Worm (Caenorhabditis elegans) whole organism, L2 larva: ENCODE measurements around the gene msp-55.
A peak's percentile ranks its signal among the peaks of the same experiment; 100 is the strongest.

ENCODE experiments used
- C34F6.9 ChIP-seq: fragments of 150-350 bp; optimal IDR thresholded peaks from 2 replicates; lab custom pipeline; 2014; ENCODE audit warnings: missing biosample characterization, missing genetic modification characterization
- F13H6.1 ChIP-seq: sonication (generic microtip); optimal IDR thresholded peaks from 2 replicates; lab custom pipeline; 2016; ENCODE audit warnings: missing genetic modification characterization, missing compliant biosample characterization
- Y55F3AM.14 ChIP-seq: fragments of 200-800 bp; sonication (Bioruptor generic); optimal IDR thresholded peaks from 2 replicates; lab custom pipeline; 2018; ENCODE audit warnings: mild to moderate bottlenecking, missing genetic modification characterization, missing compliant biosample characterization
- alr-1 ChIP-seq: fragments of 150-350 bp; optimal IDR thresholded peaks from 2 replicates; lab custom pipeline; 2014; ENCODE audit warnings: missing biosample characterization, missing genetic modification characterization
- ama-1 ChIP-seq: fragments of 150-350 bp; optimal IDR thresholded peaks from 2 replicates; lab custom pipeline; 2018; ENCODE audit warnings: inconsistent platforms
- ceh-16 ChIP-seq: fragments of 150-350 bp; optimal IDR thresholded peaks from 2 replicates; lab custom pipeline; 2014; ENCODE audit warnings: missing biosample characterization, missing genetic modification characterization
- dmd-4 ChIP-seq: sonication (generic microtip); optimal IDR thresholded peaks from 2 replicates; lab custom pipeline; 2017; ENCODE audit warnings: missing biosample characterization, missing genetic modification characterization
- egl-27 ChIP-seq: sonication (generic microtip); optimal IDR thresholded peaks from 3 replicates; lab custom pipeline; 2017; ENCODE audit warnings: missing biosample characterization, missing genetic modification reagents, missing genetic modification characterization
- elt-3 ChIP-seq: sonication (generic microtip); optimal IDR thresholded peaks from 2 replicates; lab custom pipeline; 2017; ENCODE audit warnings: missing biosample characterization, missing genetic modification characterization
- fos-1 ChIP-seq: fragments of 150-350 bp; optimal IDR thresholded peaks from 2 replicates; lab custom pipeline; 2014; ENCODE audit warnings: missing biosample characterization, missing genetic modification characterization
- gmeb-1 ChIP-seq: fragments of 150-350 bp; optimal IDR thresholded peaks from 2 replicates; lab custom pipeline; 2014; ENCODE audit warnings: missing biosample characterization, missing genetic modification characterization
- lin-11 ChIP-seq: fragments of 150-350 bp; sonication (generic microtip); optimal IDR thresholded peaks from 2 replicates; lab custom pipeline; 2014; ENCODE audit warnings: missing biosample characterization, missing genetic modification characterization, inconsistent platforms, mixed read lengths
- lin-39 ChIP-seq: fragments of 150-350 bp; optimal IDR thresholded peaks from 2 replicates; lab custom pipeline; 2014; ENCODE audit warnings: missing biosample characterization, missing genetic modification reagents, missing genetic modification characterization
- lsy-2 ChIP-seq, 2 experiments: fragments of 150-350 bp in 1 of 2; sonication (generic microtip) in 1 of 2; optimal IDR thresholded peaks; 2 replicates each; lab custom pipeline; 2014 to 2017; ENCODE audit warnings: missing biosample characterization in 2 of 2, missing genetic modification characterization in 2 of 2
- mab-5 ChIP-seq: fragments of 150-350 bp; optimal IDR thresholded peaks from 2 replicates; lab custom pipeline; 2014; ENCODE audit warnings: missing biosample characterization, missing genetic modification characterization
- mdl-1 ChIP-seq, 2 experiments: fragments of 150-350 bp in 1 of 2; sonication (generic microtip) in 1 of 2; optimal IDR thresholded peaks; 2 replicates each; lab custom pipeline; 2017; ENCODE audit warnings: missing biosample characterization in 2 of 2, missing genetic modification characterization in 2 of 2
- nhr-10 ChIP-seq: sonication (generic microtip); optimal IDR thresholded peaks from 2 replicates; lab custom pipeline; 2017; ENCODE audit warnings: missing biosample characterization, missing genetic modification characterization
- nhr-12 ChIP-seq: fragments of 150-350 bp; optimal IDR thresholded peaks from 2 replicates; lab custom pipeline; 2014; ENCODE audit warnings: missing biosample characterization, missing genetic modification characterization
- nhr-21 ChIP-seq: fragments of 150-350 bp; optimal IDR thresholded peaks from 2 replicates; lab custom pipeline; 2014; ENCODE audit warnings: missing biosample characterization, missing genetic modification characterization
- nhr-23 ChIP-seq: fragments of 150-350 bp; optimal IDR thresholded peaks from 2 replicates; lab custom pipeline; 2014; ENCODE audit warnings: missing biosample characterization, missing genetic modification reagents, missing genetic modification characterization
- nhr-237 ChIP-seq: fragments of 150-350 bp; optimal IDR thresholded peaks from 2 replicates; lab custom pipeline; 2014; ENCODE audit warnings: missing biosample characterization, missing genetic modification characterization
- nhr-6 ChIP-seq: fragments of 150-350 bp; optimal IDR thresholded peaks from 2 replicates; lab custom pipeline; 2014; ENCODE audit warnings: missing biosample characterization, missing genetic modification characterization
- nhr-77 ChIP-seq: fragments of 150-350 bp; optimal IDR thresholded peaks from 2 replicates; lab custom pipeline; 2014; ENCODE audit warnings: missing biosample characterization, missing genetic modification characterization
- peb-1 ChIP-seq: fragments of 150-350 bp; optimal IDR thresholded peaks from 2 replicates; lab custom pipeline; 2014; ENCODE audit warnings: missing biosample characterization, missing genetic modification characterization
- skn-1 ChIP-seq: sonication (generic microtip); optimal IDR thresholded peaks from 2 replicates; lab custom pipeline; 2017; ENCODE audit warnings: missing biosample characterization, missing genetic modification characterization
- sma-3 ChIP-seq: sonication (generic microtip); optimal IDR thresholded peaks from 2 replicates; lab custom pipeline; 2016; ENCODE audit warnings: missing genetic modification reagents, missing genetic modification characterization, missing compliant biosample characterization
- sma-9 ChIP-seq, 2 experiments: fragments of 150-350 bp in 1 of 2; sonication (generic microtip) in 1 of 2; optimal IDR thresholded peaks; 2 replicates each; lab custom pipeline; 2014 to 2016; ENCODE audit warnings: missing genetic modification characterization in 2 of 2, mild to moderate bottlenecking in 1 of 2, missing biosample characterization in 1 of 2, missing compliant biosample characterization in 1 of 2, missing genetic modification reagents in 1 of 2, moderate library complexity in 1 of 2
- snpc-4 ChIP-seq: fragments of 150-350 bp; optimal IDR thresholded peaks from 2 replicates; lab custom pipeline; 2014; ENCODE audit warnings: missing biosample characterization, missing genetic modification characterization
- unc-39 ChIP-seq: fragments of 150-350 bp; optimal IDR thresholded peaks from 2 replicates; lab custom pipeline; 2014; ENCODE audit warnings: missing biosample characterization, missing genetic modification characterization
- unc-55 ChIP-seq: fragments of 150-350 bp; sonication (generic microtip); optimal IDR thresholded peaks from 3 replicates; lab custom pipeline; 2014; ENCODE audit warnings: missing biosample characterization, missing genetic modification reagents, missing genetic modification characterization
- zag-1 ChIP-seq: fragments of 150-350 bp; optimal IDR thresholded peaks from 2 replicates; lab custom pipeline; 2014; ENCODE audit warnings: missing biosample characterization, missing genetic modification characterization
- ztf-1 ChIP-seq: fragments of 200-800 bp; sonication (Bioruptor generic); conservative IDR thresholded peaks from 2 replicates; pipeline ENCODE4 v1.3.6; 2022; ENCODE audit warnings: missing genetic modification characterization, missing compliant biosample characterization
- ztf-11 ChIP-seq: sonication (generic microtip); optimal IDR thresholded peaks from 2 replicates; lab custom pipeline; 2017; ENCODE audit warnings: missing biosample characterization, missing genetic modification characterization
- ztf-4 ChIP-seq: fragments of 150-350 bp; optimal IDR thresholded peaks from 2 replicates; lab custom pipeline; 2014; ENCODE audit warnings: missing biosample characterization, missing genetic modification characterization

The msp-55 gene

ce11 chrIV:5038744-5039143, 17.1 kb downstream of the msp-55 start:
- TF ChIP-seq unc-55 (GFP tag; lab: Kevin White, UChicago) (peak; percentile 36), gmeb-1 (peak; percentile 2), egl-27 (peak; percentile 17), ztf-11 (tag; lab: Kevin White, UChicago) (no peak), lin-11 (tag; lab: Kevin White, UChicago) (no peak), nhr-21 (tag; lab: Kevin White, UChicago) (no peak)

ce11 chrIV:5037489-5037888, 18.3 kb downstream of the msp-55 start, which contains the start of gene C09B9.1:
C09B9.1 (plus strand) TSS chrIV:5037789.
- TF ChIP-seq unc-39 (tag; lab: Kevin White, UChicago), result no peak
- TF ChIP-seq fos-1 (tag; lab: Kevin White, UChicago), result no peak
- TF ChIP-seq peb-1 (tag; lab: Kevin White, UChicago), result no peak
- TF ChIP-seq lin-11 (tag; lab: Kevin White, UChicago), result no peak
- TF ChIP-seq ama-1 (lab: Kevin White, UChicago), result no peak

- TF ChIP-seq elt-3 (no peak), mdl-1 (tag; optimal IDR thresholded peaks at IDR 0.05; lab: Kevin White, UChicago) (no peak), snpc-4 (tag; lab: Kevin White, UChicago) (no peak), skn-1 (no peak), unc-39 (tag; lab: Kevin White, UChicago) (no peak), lin-39 (tag; lab: Kevin White, UChicago) (no peak), dmd-4 (no peak), sma-9 (GFP tag; optimal IDR thresholded peaks at IDR 0.05; lab: Kevin White, UChicago) (no peak), sma-9 (tag; optimal IDR thresholded peaks at IDR 0.05; lab: Kevin White, UChicago) (no peak), ztf-1 (no peak), nhr-12 (tag; lab: Kevin White, UChicago) (no peak)
- TF ChIP-seq, all 48 proteins: peak for 0
These were observed 22.5 kb downstream of the msp-55 start, which contains the start of gene C09B9.4 for ce11 chrIV:5033276-5033675. C09B9.4 (minus strand) TSS chrIV:5033376.

ce11 chrIV:5031346-5031745, 24.5 kb downstream of the msp-55 start:
- TF ChIP-seq peb-1 (tag; lab: Kevin White, UChicago), result no peak
- no peak for TF ChIP-seq lsy-2 (tag; optimal IDR thresholded peaks at IDR 0.05; lab: Kevin White, UChicago)
- no peak for TF ChIP-seq ztf-11 (tag; lab: Kevin White, UChicago)

- no peak for TF ChIP-seq lin-39 (tag; lab: Kevin White, UChicago)
- TF ChIP-seq ztf-11 (tag; lab: Kevin White, UChicago), result no peak
- no peak for TF ChIP-seq alr-1 (tag; lab: Kevin White, UChicago)
- no peak for TF ChIP-seq sma-3 (GFP tag; lab: Kevin White, UChicago)
- TF ChIP-seq gmeb-1, result no peak
- TF ChIP-seq ceh-16 (tag; lab: Kevin White, UChicago), result no peak
- no peak for TF ChIP-seq ztf-4 (tag; lab: Kevin White, UChicago)
- TF ChIP-seq peb-1 (tag; lab: Kevin White, UChicago), result no peak
- no peak for TF ChIP-seq mab-5 (tag; lab: Kevin White, UChicago)
These were observed 26.8 kb downstream of the msp-55 start, which contains the start of the genes best-6 and C09B9.2 for ce11 chrIV:5028978-5029377. best-6 (minus strand) TSS chrIV:5029078. C09B9.2 (plus strand) TSS chrIV:5029291.

ce11 chrIV:5025646-5026045, 30.2 kb downstream of the msp-55 start, which contains the start of gene C09B9.85:
C09B9.85 (minus strand) TSS chrIV:5025746.
- TF ChIP-seq mdl-1 (tag; optimal IDR thresholded peaks at IDR 0.05; lab: Kevin White, UChicago), result no peak
- no peak for TF ChIP-seq zag-1 (tag; lab: Kevin White, UChicago)
- TF ChIP-seq Y55F3AM.14 (GFP tag; lab: Kevin White, UChicago), result no peak
- no peak for TF ChIP-seq nhr-6 (tag; lab: Kevin White, UChicago)
- no peak for TF ChIP-seq fos-1 (tag; lab: Kevin White, UChicago)
- TF ChIP-seq lin-11 (tag; lab: Kevin White, UChicago), result no peak
- TF ChIP-seq nhr-23 (tag; lab: Kevin White, UChicago), result no peak
- no peak for TF ChIP-seq unc-39 (tag; lab: Kevin White, UChicago)
- no peak for TF ChIP-seq C34F6.9
- no peak for TF ChIP-seq nhr-12 (tag; lab: Kevin White, UChicago)
- no peak for TF ChIP-seq nhr-10 (tag; lab: Kevin White, UChicago)
- no peak for TF ChIP-seq alr-1 (tag; lab: Kevin White, UChicago)
- no peak for TF ChIP-seq egl-27
- TF ChIP-seq nhr-237 (tag; lab: Kevin White, UChicago), result no peak
- TF ChIP-seq F13H6.1 (tag; lab: Kevin White, UChicago), result no peak
- TF ChIP-seq ztf-4 (tag; lab: Kevin White, UChicago), result no peak
- no peak for TF ChIP-seq elt-3
- TF ChIP-seq gmeb-1, result no peak
- no peak for TF ChIP-seq nhr-77 (tag; lab: Kevin White, UChicago)
